Worm (Caenorhabditis elegans) whole organism, L4/young adult: ENCODE results near the gene thn-1.

Experiments
- W03F9.2 ChIP-seq: fragments of 150-350 bp; optimal IDR thresholded peaks from 2 replicates; lab custom pipeline; 2014; ENCODE audit warnings: missing biosample characterization, missing genetic modification characterization
- dao-5 ChIP-seq: sonication (generic microtip); optimal IDR thresholded peaks from 2 replicates; lab custom pipeline; 2016; ENCODE audit warnings: missing genotype, missing genetic modification characterization, moderate library complexity, missing compliant biosample characterization
- him-1 ChIP-seq: sonication (generic microtip); optimal IDR thresholded peaks from 2 replicates; lab custom pipeline; 2016; ENCODE audit warnings: missing genotype, missing genetic modification reagents, missing genetic modification characterization, missing compliant biosample characterization

- no peak for TF ChIP-seq him-1 (tag; lab: Kevin White, UChicago)
- no peak for TF ChIP-seq dao-5
- no peak for TF ChIP-seq W03F9.2 (tag; lab: Kevin White, UChicago)
Measured at ce11 chrIV:12334708-12335107, 45.2 kb upstream of the thn-1 start.
